Worm (Caenorhabditis elegans): Measurements from ENCODE around the gene srx-96.

- TF ChIP-seq ref-1 (GFP tag; conservative IDR thresholded peaks at IDR 0.05) (no peak), klf-2 (GFP tag; conservative IDR thresholded peaks at IDR 0.05) (no peak)
Measured at ce11 chrV:13679859-13680258, 31.3 kb upstream of the srx-96 start.
